Fruit fly (Drosophila melanogaster) whole organism, embryonic: ENCODE data around the gene Ilp7.

ENCODE experiments used
- CG10431 ChIP-seq: fragments of 200-800 bp; sonication (Bioruptor generic); optimal IDR thresholded peaks from 3 replicates; lab custom pipeline; 2018; ENCODE audit warnings: missing biosample characterization, mild to moderate bottlenecking, missing genetic modification characterization
- CG12391 ChIP-seq: fragments of 200-800 bp; sonication (Bioruptor generic); optimal IDR thresholded peaks from 3 replicates; lab custom pipeline; 2018; ENCODE audit warnings: missing biosample characterization, mild to moderate bottlenecking, missing genetic modification characterization, moderate library complexity
- CG13123 ChIP-seq: fragments of 200-800 bp; sonication (Bioruptor generic); optimal IDR thresholded peaks from 2 replicates; lab custom pipeline; 2016; ENCODE audit warnings: missing biosample characterization, missing genetic modification characterization
- CG13287 ChIP-seq: fragments of 200-800 bp; sonication (Bioruptor generic); IDR thresholded peaks from 2 replicates; pipeline ENCODE4 v1.3.6; 2022; ENCODE audit warnings: missing biosample characterization, missing genetic modification characterization; ENCODE audit not compliant: partially characterized antibody
- CG14014 ChIP-seq: fragments of 200-800 bp; sonication (Bioruptor generic); IDR thresholded peaks from 2 replicates; pipeline ENCODE4 v1.3.6; 2022; ENCODE audit warnings: missing biosample characterization, missing genetic modification characterization
- CG18619 ChIP-seq: fragments of 200-800 bp; sonication (Bioruptor generic); optimal IDR thresholded peaks from 3 replicates; lab custom pipeline; 2017; ENCODE audit warnings: missing biosample characterization, mild to moderate bottlenecking, missing genetic modification characterization
- CG2116 ChIP-seq: fragments of 200-800 bp; sonication (Bioruptor generic); optimal IDR thresholded peaks from 3 replicates; lab custom pipeline; 2018; ENCODE audit warnings: missing biosample characterization, mild to moderate bottlenecking, missing genetic modification characterization
- CG2120 ChIP-seq: fragments of 200-800 bp; sonication (Bioruptor generic); optimal IDR thresholded peaks from 3 replicates; lab custom pipeline; 2016; ENCODE audit warnings: missing biosample characterization, missing genetic modification characterization
- CG30403 ChIP-seq: fragments of 200-800 bp; sonication (Bioruptor generic); optimal IDR thresholded peaks from 3 replicates; lab custom pipeline; 2016; ENCODE audit warnings: missing biosample characterization, missing genetic modification characterization
- CG31365 ChIP-seq: fragments of 200-800 bp; sonication (Bioruptor generic); optimal IDR thresholded peaks from 2 replicates; lab custom pipeline; 2018; ENCODE audit warnings: missing biosample characterization, mild to moderate bottlenecking, missing genetic modification characterization
- CG3163 ChIP-seq: fragments of 200-800 bp; sonication (Bioruptor generic); optimal IDR thresholded peaks from 3 replicates; lab custom pipeline; 2016; ENCODE audit warnings: missing biosample characterization, missing genetic modification characterization
- CG32532 ChIP-seq: fragments of 200-800 bp; sonication (Bioruptor generic); IDR thresholded peaks from 2 replicates; pipeline ENCODE4 v1.3.6; 2022; ENCODE audit warnings: missing biosample characterization, missing genetic modification characterization
- CG34376 ChIP-seq: fragments of 200-800 bp; sonication (Bioruptor generic); optimal IDR thresholded peaks from 2 replicates; lab custom pipeline; 2018; ENCODE audit warnings: missing biosample characterization, mild to moderate bottlenecking, missing genetic modification characterization
- CG42726 ChIP-seq: fragments of 200-800 bp; sonication (Bioruptor generic); IDR thresholded peaks from 2 replicates; pipeline ENCODE4 v1.3.6; 2022; ENCODE audit warnings: missing biosample characterization, missing genetic modification characterization; ENCODE audit not compliant: partially characterized antibody
- CG7556 ChIP-seq: fragments of 200-800 bp; sonication (Bioruptor generic); optimal IDR thresholded peaks from 2 replicates; lab custom pipeline; 2017; ENCODE audit warnings: missing biosample characterization, mild to moderate bottlenecking, missing genetic modification characterization
- CG7839 ChIP-seq: fragments of 200-800 bp; sonication (Bioruptor generic); optimal IDR thresholded peaks from 3 replicates; lab custom pipeline; 2018; ENCODE audit warnings: missing biosample characterization, mild to moderate bottlenecking, missing genetic modification characterization, moderate library complexity
- Dek ChIP-seq: fragments of 200-800 bp; sonication (Bioruptor generic); optimal IDR thresholded peaks from 3 replicates; lab custom pipeline; 2019; ENCODE audit warnings: missing biosample characterization, mild to moderate bottlenecking, missing genetic modification characterization, moderate library complexity
- Doc3 ChIP-seq: fragments of 200-800 bp; sonication (Bioruptor generic); IDR thresholded peaks from 3 replicates; pipeline ENCODE4 v1.3.6; 2022; ENCODE audit warnings: missing biosample characterization, missing genetic modification characterization; ENCODE audit not compliant: partially characterized antibody
- Hmr ChIP-seq: fragments of 200-800 bp; sonication (Bioruptor generic); optimal IDR thresholded peaks from 3 replicates; lab custom pipeline; 2017; ENCODE audit warnings: mild to moderate bottlenecking, missing biosample characterization, missing genetic modification reagents, missing genetic modification characterization
- Hr51 ChIP-seq, 2 experiments: fragments of 200-800 bp; sonication (Bioruptor generic); optimal IDR thresholded peaks; 2 replicates in 1 of 2; 3 replicates in 1 of 2; lab custom pipeline; 2016 to 2018; ENCODE audit warnings: missing biosample characterization in 2 of 2, missing genetic modification characterization in 2 of 2, mild to moderate bottlenecking in 1 of 2, moderate library complexity in 1 of 2
- Hr78 ChIP-seq, 2 experiments: fragments of 200-800 bp in 1 of 2; fragments of >200 bp in 1 of 2; sonication (Bioruptor generic) in 1 of 2; optimal IDR thresholded peaks; 2 replicates each; lab custom pipeline; 2017 to 2019; ENCODE audit warnings: missing biosample characterization in 2 of 2, missing genetic modification characterization in 2 of 2, mild to moderate bottlenecking in 1 of 2, moderate library complexity in 1 of 2
- MESR4 ChIP-seq: fragments of 200-800 bp; sonication (Bioruptor generic); optimal IDR thresholded peaks from 2 replicates; lab custom pipeline; 2018; ENCODE audit warnings: missing biosample characterization, mild to moderate bottlenecking, missing genetic modification characterization, moderate library complexity
- Meics ChIP-seq: fragments of 200-800 bp; sonication (Bioruptor generic); optimal IDR thresholded peaks from 2 replicates; lab custom pipeline; 2017; ENCODE audit warnings: missing biosample characterization, mild to moderate bottlenecking, missing genetic modification characterization
- Rfx ChIP-seq: fragments of 200-800 bp; sonication (Bioruptor generic); IDR thresholded peaks from 2 replicates; pipeline ENCODE4 v1.3.6; 2022; ENCODE audit warnings: missing biosample characterization, missing genetic modification characterization
- Sox102F ChIP-seq: fragments of 200-800 bp; sonication (Bioruptor generic); optimal IDR thresholded peaks from 2 replicates; lab custom pipeline; 2018; ENCODE audit warnings: missing biosample characterization, mild to moderate bottlenecking, missing genetic modification characterization, moderate library complexity
- Ssrp ChIP-seq: fragments of 200-800 bp; sonication (Bioruptor generic); optimal IDR thresholded peaks from 2 replicates; lab custom pipeline; 2018; ENCODE audit warnings: missing biosample characterization, mild to moderate bottlenecking, missing genetic modification characterization, moderate library complexity
- ato ChIP-seq: fragments of 200-800 bp; sonication (Bioruptor generic); IDR thresholded peaks from 2 replicates; pipeline ENCODE4 v1.3.6; 2022; ENCODE audit warnings: missing biosample characterization, missing genetic modification characterization; ENCODE audit not compliant: partially characterized antibody
- bsh ChIP-seq, 2 experiments: fragments of 200-800 bp; sonication (Bioruptor generic); optimal IDR thresholded peaks; 2 replicates each; lab custom pipeline; 2017 to 2018; ENCODE audit warnings: mild to moderate bottlenecking in 2 of 2, missing biosample characterization in 2 of 2, missing genetic modification characterization in 2 of 2, moderate library complexity in 1 of 2
- cg ChIP-seq: fragments of 200-800 bp; sonication (Bioruptor generic); optimal IDR thresholded peaks from 3 replicates; lab custom pipeline; 2019; ENCODE audit warnings: missing biosample characterization, mild to moderate bottlenecking, missing genetic modification characterization, moderate library complexity
- chinmo ChIP-seq: fragments of 200-800 bp; sonication (Bioruptor generic); IDR thresholded peaks from 4 replicates; pipeline ENCODE4 v1.3.6; 2022; ENCODE audit warnings: missing biosample characterization, missing genetic modification characterization; ENCODE audit not compliant: partially characterized antibody
- dm ChIP-seq: fragments of 200-800 bp; sonication (Bioruptor generic); optimal IDR thresholded peaks from 3 replicates; lab custom pipeline; 2016; ENCODE audit warnings: missing biosample characterization, missing genetic modification characterization
- grau ChIP-seq: fragments of 200-800 bp; optimal IDR thresholded peaks from 3 replicates; lab custom pipeline; 2019; ENCODE audit warnings: missing biosample characterization, mild to moderate bottlenecking, missing genetic modification characterization, moderate library complexity
- hkb ChIP-seq, 2 experiments: fragments of 200-800 bp in 1 of 2; fragments of >200 bp in 1 of 2; sonication (Bioruptor generic) in 1 of 2; IDR thresholded peaks in 1 of 2; optimal IDR thresholded peaks in 1 of 2; 2 replicates each; pipeline versions ENCODE4 v1.3.6 to Lab custom; 2017 to 2022; ENCODE audit warnings: missing biosample characterization in 1 of 2, missing genetic modification characterization in 1 of 2
- kni ChIP-seq: fragments of 200-800 bp; sonication (Bioruptor generic); optimal IDR thresholded peaks from 3 replicates; lab custom pipeline; 2017; ENCODE audit warnings: mild to moderate bottlenecking, missing biosample characterization, missing genetic modification reagents, missing genetic modification characterization
- lbe ChIP-seq: fragments of 200-800 bp; sonication (Bioruptor generic); optimal IDR thresholded peaks from 2 replicates; lab custom pipeline; 2016; ENCODE audit warnings: missing biosample characterization, mild to moderate bottlenecking, missing genetic modification characterization
- lilli ChIP-seq: fragments of 200-800 bp; sonication (Bioruptor generic); optimal IDR thresholded peaks from 3 replicates; lab custom pipeline; 2016; ENCODE audit warnings: missing biosample characterization, missing genetic modification characterization
- nau ChIP-seq: fragments of 200-800 bp; sonication (Bioruptor generic); optimal IDR thresholded peaks from 3 replicates; lab custom pipeline; 2017; ENCODE audit warnings: missing biosample characterization, mild to moderate bottlenecking, missing genetic modification characterization, missing genetic modification reagents
- nom ChIP-seq: fragments of 200-800 bp; sonication (Bioruptor generic); optimal IDR thresholded peaks from 2 replicates; lab custom pipeline; 2017; ENCODE audit warnings: missing biosample characterization, missing genetic modification characterization, mild to moderate bottlenecking, moderate library complexity, missing genetic modification reagents
- slbo ChIP-seq: fragments of 200-800 bp; sonication (Bioruptor generic); IDR thresholded peaks from 2 replicates; pipeline ENCODE4 v1.3.6; 2022; ENCODE audit warnings: missing biosample characterization, missing genetic modification characterization
- sr ChIP-seq: fragments of 200-800 bp; sonication (Bioruptor generic); IDR thresholded peaks from 3 replicates; pipeline ENCODE4 v1.3.6; 2022; ENCODE audit warnings: missing biosample characterization, missing genetic modification characterization
- stc ChIP-seq: fragments of 200-800 bp; sonication (Bioruptor generic); IDR thresholded peaks from 2 replicates; pipeline ENCODE4 v1.3.6; 2022; ENCODE audit warnings: missing biosample characterization, missing genetic modification characterization
- stwl ChIP-seq: fragments of 200-800 bp; sonication (Bioruptor generic); optimal IDR thresholded peaks from 3 replicates; lab custom pipeline; 2018; ENCODE audit warnings: missing biosample characterization, mild to moderate bottlenecking, missing genetic modification characterization, moderate library complexity
- unpg ChIP-seq: fragments of 200-800 bp; sonication (Bioruptor generic); optimal IDR thresholded peaks from 3 replicates; lab custom pipeline; 2018; ENCODE audit warnings: missing biosample characterization, mild to moderate bottlenecking, missing genetic modification characterization, moderate library complexity
- vvl ChIP-seq: fragments of 200-800 bp; sonication (Bioruptor generic); IDR thresholded peaks from 2 replicates; pipeline ENCODE4 v1.3.6; 2022; ENCODE audit warnings: missing biosample characterization, missing genetic modification characterization
- yki ChIP-seq: fragments of >200 bp; optimal IDR thresholded peaks from 3 replicates; lab custom pipeline; 2018
- zen ChIP-seq: fragments of 200-800 bp; sonication (Bioruptor generic); optimal IDR thresholded peaks from 3 replicates; lab custom pipeline; 2018; ENCODE audit warnings: missing biosample characterization, mild to moderate bottlenecking, missing genetic modification characterization, moderate library complexity

The Ilp7 gene

dm6 chrX:3695151-3695988, 27.9 kb downstream of the Ilp7 start:
- TF ChIP-seq stc (peak; percentile 38; the same call in 1 of the 2 replicates), hkb (optimal IDR thresholded peaks at IDR 0.05; lab: Kevin White, UChicago) (no peak), hkb (GFP tag; IDR thresholded peaks at IDR 0.05; lab: Robert Waterston, UW) (peak; percentile 17; the same call in 1 of the 2 replicates), Rfx (GFP tag; lab: Robert Waterston, UW) (0 out of 2 replicates have a peak, but pooled peaks have one; percentile 13), kni (GFP tag; lab: Kevin White, UChicago) (peak; percentile 18), Hmr (peak; percentile 24), zen (tag; lab: Kevin White, UChicago) (no peak), yki (lab: Kevin White, UChicago) (peak; percentile 86), CG14014 (GFP tag; lab: Robert Waterston, UW) (no peak), dm (no peak), CG30403 (GFP tag; lab: Kevin White, UChicago) (peak; percentile 45), CG13287 (GFP tag; lab: Robert Waterston, UW) (peak; percentile 42; the same call in 1 of the 2 replicates), sr (GFP tag; lab: Robert Waterston, UW) (no peak), Hr78 (GFP tag; optimal IDR thresholded peaks at IDR 0.05; lab: Kevin White, UChicago) (peak in 1 of 2 experiments; percentile 87), nau (GFP tag; lab: Kevin White, UChicago) (peak; percentile 34), Doc3 (GFP tag; lab: Robert Waterston, UW) (no peak), CG12391 (peak; percentile 13), bsh (GFP tag; optimal IDR thresholded peaks at IDR 0.05; lab: Kevin White, UChicago) (peak in 1 of 2 experiments; percentile 86), nom (GFP tag; lab: Kevin White, UChicago) (peak; percentile 96), MESR4 (GFP tag; lab: Kevin White, UChicago) (no peak), Ssrp (tag; lab: Kevin White, UChicago) (peak; percentile 30), ato (GFP tag; lab: Robert Waterston, UW) (no peak), CG3163 (GFP tag; lab: Kevin White, UChicago) (peak; percentile 99), chinmo (GFP tag; lab: Robert Waterston, UW) (peak; percentile 85; the same call in 2 of the 4 replicates), CG2120 (peak; percentile 44), cg (GFP tag; lab: Kevin White, UChicago) (peak; percentile 40), Meics (GFP tag; lab: Kevin White, UChicago) (no peak), CG31365 (tag; lab: Kevin White, UChicago) (peak; percentile 6), CG10431 (GFP tag; lab: Kevin White, UChicago) (no peak), CG34376 (peak; percentile 34), grau (peak; percentile 30), Dek (tag; lab: Kevin White, UChicago) (peak; percentile 22), CG7556 (GFP tag; lab: Kevin White, UChicago) (peak; percentile 31), slbo (peak; percentile 34; the same call in 1 of the 2 replicates), Hr51 (GFP tag; optimal IDR thresholded peaks at IDR 0.05; lab: Kevin White, UChicago) (peak in 1 of 2 experiments; percentile 49), CG2116 (GFP tag; lab: Kevin White, UChicago) (no peak), vvl (GFP tag; lab: Robert Waterston, UW) (peak; percentile 14; the same call in 1 of the 2 replicates), stwl (tag; lab: Kevin White, UChicago) (no peak), CG32532 (GFP tag; lab: Robert Waterston, UW) (peak; percentile 20; the same call in 1 of the 2 replicates), Sox102F (GFP tag; lab: Kevin White, UChicago) (peak; percentile 18), CG7839 (tag; lab: Kevin White, UChicago) (peak; percentile 36), CG13123 (GFP tag; lab: Kevin White, UChicago) (no peak), unpg (GFP tag; lab: Kevin White, UChicago) (peak; percentile 4), CG42726 (no peak), lbe (GFP tag; lab: Kevin White, UChicago) (peak; percentile 33), CG18619 (GFP tag; lab: Kevin White, UChicago) (peak; percentile 26), lilli (GFP tag; lab: Kevin White, UChicago) (peak; percentile 33)
